Fruit fly (Drosophila melanogaster): Measurements from ENCODE around the gene CG9040.

DNA sequence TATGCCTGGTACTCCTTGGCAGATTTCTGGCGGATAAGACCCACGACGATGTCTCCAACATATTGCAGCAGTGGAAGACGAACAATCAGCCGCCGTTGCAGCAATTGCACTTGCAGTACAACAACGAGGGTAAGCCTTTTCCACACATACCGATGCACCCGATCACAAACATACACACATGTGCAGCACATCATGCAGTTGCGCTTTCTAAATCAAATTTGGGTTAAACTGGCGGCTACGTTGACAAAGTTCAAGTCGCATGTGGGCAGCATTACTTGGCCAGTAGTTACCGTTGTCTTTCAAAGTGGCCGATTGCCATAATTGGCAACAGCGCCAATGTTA is 22.2 kb upstream of the CG9040 start:
- TF ChIP-seq h (optimal IDR thresholded peaks at IDR 0.05) (no peak), Sin3A (optimal IDR thresholded peaks at IDR 0.05) (no peak), psq (optimal IDR thresholded peaks at IDR 0.05) (no peak), Myc (optimal IDR thresholded peaks at IDR 0.05) (no peak)
